Worm (Caenorhabditis elegans): Measurements from ENCODE around the gene Y55F3C.9.
A peak's percentile ranks its signal among the peaks of the same experiment; 100 is the strongest.

Gene Y55F3C.9

ce11 chrIV:676280-676679, 51.7 kb downstream of the Y55F3C.9 start, which contains the start of gene K11H12.5:
Gene K11H12.5 (plus strand): TSS chrIV:676580.
- TF ChIP-seq nhr-48 (tag; optimal IDR thresholded peaks at IDR 0.05) (no peak), lin-1 (GFP tag; IDR thresholded peaks at IDR 0.05) (no peak)

- peak in 1 of 2 experiments; percentile 92 for TF ChIP-seq unc-62 (GFP tag; optimal IDR thresholded peaks at IDR 0.05 in 1 of 2)
- no peak for TF ChIP-seq unc-62 (tag; optimal IDR thresholded peaks at IDR 0.05)
- TF ChIP-seq daf-19 (GFP tag; conservative IDR thresholded peaks at IDR 0.05) = no peak
- no peak for TF ChIP-seq lsy-2 (tag; optimal IDR thresholded peaks at IDR 0.05)
- TF ChIP-seq nhr-102 (tag; optimal IDR thresholded peaks at IDR 0.05) = no peak
- TF ChIP-seq ctbp-1 (GFP tag; IDR thresholded peaks at IDR 0.05) = no peak
- no peak for TF ChIP-seq fkh-10 (GFP tag; optimal IDR thresholded peaks at IDR 0.05)
- TF ChIP-seq ces-1 (GFP tag; optimal IDR thresholded peaks at IDR 0.05) = no peak
- TF ChIP-seq aly-2 (tag; optimal IDR thresholded peaks at IDR 0.05) = no peak
- no peak for TF ChIP-seq ztf-7 (tag; optimal IDR thresholded peaks at IDR 0.05)
- TF ChIP-seq nhr-48 (tag; optimal IDR thresholded peaks at IDR 0.05) = no peak
- TF ChIP-seq zip-11 (GFP tag; IDR thresholded peaks at IDR 0.05) = no peak
- no peak for TF ChIP-seq lir-3 (tag; optimal IDR thresholded peaks at IDR 0.05)
- TF ChIP-seq nhr-41 (GFP tag; IDR thresholded peaks at IDR 0.05) = no peak
- no peak for TF ChIP-seq Y105C5A.15 (GFP tag; IDR thresholded peaks at IDR 0.05)
- TF ChIP-seq pqm-1 (tag; optimal IDR thresholded peaks at IDR 0.05) = peak; percentile 45
- TF ChIP-seq nhr-111 (GFP tag; optimal IDR thresholded peaks at IDR 0.05) = no peak
- no peak for TF ChIP-seq zfp-3 (GFP tag; conservative IDR thresholded peaks at IDR 0.05)
- TF ChIP-seq lin-13 (GFP tag; optimal IDR thresholded peaks at IDR 0.05) = no peak
- no peak for TF ChIP-seq ceh-82 (tag; optimal IDR thresholded peaks at IDR 0.05)
- no peak for TF ChIP-seq lin-39 (tag; optimal IDR thresholded peaks at IDR 0.05)
- no peak for TF ChIP-seq T26A8.4 (GFP tag; IDR thresholded peaks at IDR 0.05)
- no peak for TF ChIP-seq rbr-2 (tag; optimal IDR thresholded peaks at IDR 0.05)
- no peak for TF ChIP-seq tra-1 (GFP tag; IDR thresholded peaks at IDR 0.05)
- no peak for TF ChIP-seq skn-1 (tag; optimal IDR thresholded peaks at IDR 0.05)
- TF ChIP-seq lin-38 (GFP tag; IDR thresholded peaks at IDR 0.05) = no peak
- no peak for TF ChIP-seq F26F4.8 (GFP tag; conservative IDR thresholded peaks at IDR 0.05)
- TF ChIP-seq daf-16 (GFP tag; optimal IDR thresholded peaks at IDR 0.05) = no peak
- TF ChIP-seq daf-16 (tag; optimal IDR thresholded peaks at IDR 0.05) = peak; percentile 16
- TF ChIP-seq lin-1 (GFP tag; IDR thresholded peaks at IDR 0.05) = no peak
- TF ChIP-seq F37D6.2 (tag; optimal IDR thresholded peaks at IDR 0.05) = no peak
- TF ChIP-seq daf-8 (GFP tag; IDR thresholded peaks at IDR 0.05) = no peak
- TF ChIP-seq vab-7 (GFP tag; IDR thresholded peaks at IDR 0.05) = no peak
- TF ChIP-seq ceh-20 (GFP tag; IDR thresholded peaks at IDR 0.05) = no peak
- no peak for TF ChIP-seq egl-43 (GFP tag; IDR thresholded peaks at IDR 0.05)
- TF ChIP-seq egl-27 (tag; optimal IDR thresholded peaks at IDR 0.05) = no peak
- no peak for TF ChIP-seq nhr-77 (tag; optimal IDR thresholded peaks at IDR 0.05)
- no peak for TF ChIP-seq dpl-1 (GFP tag; optimal IDR thresholded peaks at IDR 0.05)
- no peak for TF ChIP-seq F10B5.3 (tag; optimal IDR thresholded peaks at IDR 0.05)
- no peak for TF ChIP-seq Y5F2A.4 (GFP tag; optimal IDR thresholded peaks at IDR 0.05)
- no peak for TF ChIP-seq Y75B8A.6 (GFP tag; IDR thresholded peaks at IDR 0.05)
- no peak for TF ChIP-seq mes-2 (tag; optimal IDR thresholded peaks at IDR 0.05; ENCODE audit: poor library complexity, severe bottlenecking)
- TF ChIP-seq nhr-28 (tag; optimal IDR thresholded peaks at IDR 0.05) = peak; percentile 37
- TF ChIP-seq mep-1 (tag; optimal IDR thresholded peaks at IDR 0.05) = no peak
- TF ChIP-seq dmd-6 (GFP tag; IDR thresholded peaks at IDR 0.05) = peak; percentile 69
- no peak for TF ChIP-seq lim-7 (GFP tag; IDR thresholded peaks at IDR 0.05)
These were observed 52.4 kb downstream of the Y55F3C.9 start, which contains the start of the genes K11H12.4 and K11H12.10 for ce11 chrIV:675471-676159. Gene K11H12.4 (minus strand): TSS chrIV:675883. Gene K11H12.10 (plus strand): TSS chrIV:676075.

All from whole organism, L4 larva.